Worm (Caenorhabditis elegans): ENCODE results near the gene F44G4.6.

ce11 chrII:9038736-9039135, 37.1 kb upstream of the F44G4.6 start:
- TF ChIP-seq daf-12 (tag; optimal IDR thresholded peaks at IDR 0.05) (no peak), ama-1 (optimal IDR thresholded peaks at IDR 0.05) (no peak), lin-13 (GFP tag; optimal IDR thresholded peaks at IDR 0.05) (no peak), unc-62 (GFP tag; optimal IDR thresholded peaks at IDR 0.05 in 1 of 2) (no peak), unc-62 (tag; optimal IDR thresholded peaks at IDR 0.05) (no peak), zag-1 (tag; optimal IDR thresholded peaks at IDR 0.05) (no peak), ztf-11 (tag; optimal IDR thresholded peaks at IDR 0.05) (no peak), pqm-1 (tag; optimal IDR thresholded peaks at IDR 0.05) (peak; percentile 23), ZK546.5 (tag; optimal IDR thresholded peaks at IDR 0.05) (no peak), skn-1 (tag; optimal IDR thresholded peaks at IDR 0.05) (no peak), nhr-6 (tag; optimal IDR thresholded peaks at IDR 0.05) (no peak), mep-1 (tag; optimal IDR thresholded peaks at IDR 0.05) (no peak)
